Worm (Caenorhabditis elegans): Measurements from ENCODE around the gene spot-1.
A peak's percentile ranks its signal among the peaks of the same experiment; 100 is the strongest.

The spot-1 gene

ce11 chrIII:7239416-7239815 is 37.7 kb downstream of the spot-1 start:
- no peak for TF ChIP-seq nhr-102 (tag; optimal IDR thresholded peaks at IDR 0.05)
- peak in 1 of 2 experiments; percentile 90 for TF ChIP-seq unc-62 (GFP tag; optimal IDR thresholded peaks at IDR 0.05 in 1 of 2)
- TF ChIP-seq unc-62 (tag; optimal IDR thresholded peaks at IDR 0.05) = no peak
- no peak for TF ChIP-seq hlh-30 (tag; optimal IDR thresholded peaks at IDR 0.05; ENCODE audit: insufficient read depth)
- TF ChIP-seq duxl-1 (tag; optimal IDR thresholded peaks at IDR 0.05; ENCODE audit: poor library complexity) = no peak
- TF ChIP-seq madf-5 (GFP tag; IDR thresholded peaks at IDR 0.05) = no peak
- no peak for TF ChIP-seq F10B5.3 (tag; optimal IDR thresholded peaks at IDR 0.05)
- no peak for TF ChIP-seq lim-7 (GFP tag; IDR thresholded peaks at IDR 0.05)

DNA sequence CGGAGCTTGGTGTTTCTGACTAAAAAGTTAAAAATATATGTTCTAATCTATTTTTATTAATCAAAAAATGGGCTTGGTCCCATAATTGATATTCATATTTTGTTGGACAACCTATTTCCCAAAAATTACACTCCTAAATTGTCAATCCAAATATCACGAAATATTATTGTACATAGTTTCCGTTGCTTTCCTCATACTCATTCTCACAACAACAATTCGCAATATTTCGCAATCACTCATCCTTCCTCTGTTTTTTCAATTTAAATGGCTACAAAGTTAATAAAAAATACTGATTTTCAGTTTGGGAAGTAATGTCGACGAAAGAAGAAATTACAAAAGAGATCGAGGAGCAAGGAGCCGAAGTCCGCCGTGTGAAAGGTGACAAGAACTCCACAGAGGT is 38.3 kb downstream of the spot-1 start, which contains the start of gene pars-1:
Gene pars-1 (plus strand): TSS at position 301 of the 400 bp plus-strand sequence.
- TF ChIP-seq spr-1 (tag; optimal IDR thresholded peaks at IDR 0.05) (no peak), zip-2 (tag; optimal IDR thresholded peaks at IDR 0.05) (peak; percentile 46), ZK546.5 (tag; optimal IDR thresholded peaks at IDR 0.05) (no peak), dmd-8 (GFP tag; IDR thresholded peaks at IDR 0.05) (no peak)

DNA sequence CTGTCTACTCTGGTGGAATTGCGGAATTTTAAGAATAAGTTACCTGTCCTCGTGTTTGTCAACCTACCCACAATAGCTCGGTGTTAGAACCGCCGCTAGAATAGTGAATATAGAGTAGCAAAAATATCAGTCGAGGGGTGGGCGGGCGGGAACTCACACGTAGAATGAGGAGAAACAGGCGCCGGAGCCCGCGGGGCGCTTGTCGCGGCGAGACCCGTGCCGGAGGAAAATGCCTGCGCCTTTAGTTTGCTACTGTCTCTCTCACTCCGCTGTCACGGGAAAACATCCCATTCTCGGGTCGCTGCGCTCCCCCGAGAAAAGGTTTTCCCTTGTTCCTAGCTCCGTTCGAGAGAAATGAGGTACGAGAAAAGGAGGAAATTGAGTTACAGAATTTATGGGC is 41.4 kb downstream of the spot-1 start:
- peak; percentile 85 for TF ChIP-seq set-16 (GFP tag; IDR thresholded peaks at IDR 0.05)

ce11 chrIII:7234148-7234547 is 42.9 kb downstream of the spot-1 start, which contains the start of gene ndus-8:
ndus-8 (minus strand) TSS chrIII:7234202.
- TF ChIP-seq unc-130 (GFP tag; optimal IDR thresholded peaks at IDR 0.05) (no peak), duxl-1 (tag; optimal IDR thresholded peaks at IDR 0.05; ENCODE audit: poor library complexity) (peak; percentile 18), arid-1 (GFP tag; conservative IDR thresholded peaks at IDR 0.05) (0 out of 2 replicates have a peak, but pooled peaks have one; percentile 19), dpl-1 (GFP tag; optimal IDR thresholded peaks at IDR 0.05) (peak; percentile 78), nhr-41 (GFP tag; IDR thresholded peaks at IDR 0.05) (no peak), ZK337.2 (GFP tag; IDR thresholded peaks at IDR 0.05) (no peak), rbr-2 (tag; optimal IDR thresholded peaks at IDR 0.05) (peak; percentile 44), hlh-30 (tag; optimal IDR thresholded peaks at IDR 0.05; ENCODE audit: insufficient read depth) (peak; percentile 35), aly-2 (tag; optimal IDR thresholded peaks at IDR 0.05) (no peak), mep-1 (tag; optimal IDR thresholded peaks at IDR 0.05) (peak; percentile 62), dve-1 (tag; optimal IDR thresholded peaks at IDR 0.05; ENCODE audit: insufficient read depth) (peak; percentile 62), daf-16 (GFP tag; optimal IDR thresholded peaks at IDR 0.05) (no peak), daf-16 (tag; optimal IDR thresholded peaks at IDR 0.05) (peak; percentile 40), hlh-11 (tag; optimal IDR thresholded peaks at IDR 0.05) (peak; percentile 39), nhr-77 (tag; optimal IDR thresholded peaks at IDR 0.05) (peak; percentile 5), zip-11 (GFP tag; IDR thresholded peaks at IDR 0.05) (no peak), ceh-82 (tag; optimal IDR thresholded peaks at IDR 0.05) (no peak), dmd-9 (GFP tag; IDR thresholded peaks at IDR 0.05) (no peak), ces-1 (GFP tag; optimal IDR thresholded peaks at IDR 0.05) (no peak), zag-1 (tag; optimal IDR thresholded peaks at IDR 0.05) (no peak), mes-2 (tag; optimal IDR thresholded peaks at IDR 0.05; ENCODE audit: poor library complexity, severe bottlenecking) (peak; percentile 82), lin-38 (GFP tag; IDR thresholded peaks at IDR 0.05) (peak; percentile 60), aha-1 (tag) (peak; percentile 51), lin-29 (GFP tag; IDR thresholded peaks at IDR 0.05) (no peak), lsy-2 (tag; optimal IDR thresholded peaks at IDR 0.05) (peak in 1 of 2 experiments; percentile 89), cey-2 (tag; optimal IDR thresholded peaks at IDR 0.05; ENCODE audit: borderline replicate concordance, insufficient read depth) (no peak), pha-4 (GFP tag; IDR thresholded peaks at IDR 0.05) (no peak), pha-4 (tag; optimal IDR thresholded peaks at IDR 0.05) (peak; percentile 43)
